Fruit fly (Drosophila melanogaster) S2 (cell line): Measurements from ENCODE around the gene CG32270.

ENCODE experiments used
- CG8478 ChIP-seq: fragments of >200 bp; optimal IDR thresholded peaks from 2 replicates; lab custom pipeline; 2018
- CTCF ChIP-seq, 2 experiments: fragments of >200 bp; optimal IDR thresholded peaks; 2 replicates each; lab custom pipeline; 2018

DNA sequence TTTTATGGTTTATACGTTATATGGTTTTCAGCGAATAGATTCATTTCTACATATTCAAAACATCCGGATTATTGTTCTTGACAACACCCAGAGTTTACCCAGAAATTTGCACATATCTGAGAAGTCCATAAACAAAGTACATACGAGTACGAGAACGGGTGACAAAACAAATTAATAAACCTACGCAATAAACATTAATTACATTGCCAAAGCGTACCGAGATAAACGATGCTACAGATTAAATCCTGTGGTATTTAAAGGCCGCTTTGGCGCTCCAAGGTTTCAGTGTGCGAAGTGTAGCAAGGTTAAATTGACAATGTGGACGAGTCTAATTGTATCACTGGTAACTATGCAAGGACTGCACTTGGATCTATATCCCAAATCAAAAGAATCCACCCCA, 21.5 kb downstream of the CG32270 start, which contains the start of gene CG14957:
- TF ChIP-seq CTCF (optimal IDR thresholded peaks at IDR 0.05; lab: Kevin White, UChicago) (no peak), CG8478 (lab: Kevin White, UChicago) (no peak)
